Fruit fly (Drosophila melanogaster): ENCODE data around the gene CG1236.

The CG1236 gene

dm6 chr3R:5736305-5736869 lies at the start of gene CG1236, which contains the start of gene CG2100 (continued):
- TF ChIP-seq pum (GFP tag; optimal IDR thresholded peaks at IDR 0.05): peak; percentile 32
- TF ChIP-seq CG13424 (tag; optimal IDR thresholded peaks at IDR 0.05): peak; percentile 88
- TF ChIP-seq CG42726 (GFP tag; IDR thresholded peaks at IDR 0.05; ENCODE audit: partially characterized antibody): no peak
- TF ChIP-seq kay (GFP tag; optimal IDR thresholded peaks at IDR 0.05): peak; percentile 24
- peak; percentile 81 for TF ChIP-seq E2f1 (GFP tag; IDR thresholded peaks at IDR 0.05)
- TF ChIP-seq ssp (GFP tag; IDR thresholded peaks at IDR 0.05): peak; percentile 71
- no peak for TF ChIP-seq p53 (GFP tag; optimal IDR thresholded peaks at IDR 0.05)
- TF ChIP-seq repo (GFP tag; optimal IDR thresholded peaks at IDR 0.05): peak; percentile 12
- TF ChIP-seq ci (GFP tag; IDR thresholded peaks at IDR 0.05): no peak; the same call in 2 of the 3 replicates
- TF ChIP-seq CG12659 (GFP tag; optimal IDR thresholded peaks at IDR 0.05): peak; percentile 93
- peak; percentile 87 for TF ChIP-seq fd96Cb (tag; optimal IDR thresholded peaks at IDR 0.05)
- TF ChIP-seq esg (GFP tag; conservative IDR thresholded peaks at IDR 0.05): peak; percentile 80
- peak; percentile 76 for TF ChIP-seq sisA (GFP tag; IDR thresholded peaks at IDR 0.05)
- peak; percentile 73 for TF ChIP-seq Chrac-16 (GFP tag; optimal IDR thresholded peaks at IDR 0.05)
- no peak for TF ChIP-seq en (GFP tag; optimal IDR thresholded peaks at IDR 0.05)
- TF ChIP-seq gce (GFP tag; IDR thresholded peaks at IDR 0.05): 0 out of 3 replicates have a peak, but pooled peaks have one; percentile 33
- no peak for TF ChIP-seq vnd (GFP tag; IDR thresholded peaks at IDR 0.05; ENCODE audit: partially characterized antibody)
- TF ChIP-seq CG15601 (tag; optimal IDR thresholded peaks at IDR 0.05): peak; percentile 88
- peak; percentile 52; the same call in 1 of the 3 replicates for TF ChIP-seq CG11560 (tag; IDR thresholded peaks at IDR 0.05)
- TF ChIP-seq Nf-YB (GFP tag; optimal IDR thresholded peaks at IDR 0.05): peak; percentile 72
- TF ChIP-seq Meics (GFP tag; optimal IDR thresholded peaks at IDR 0.05): peak; percentile 85
- TF ChIP-seq slou (GFP tag; optimal IDR thresholded peaks at IDR 0.05): peak; percentile 40
- peak; percentile 19 for TF ChIP-seq Bdp1 (GFP tag; optimal IDR thresholded peaks at IDR 0.05)
- TF ChIP-seq psq (GFP tag; optimal IDR thresholded peaks at IDR 0.05): peak; percentile 27
- TF ChIP-seq CG4360 (GFP tag; IDR thresholded peaks at IDR 0.05): peak; percentile 14; the same call in 1 of the 2 replicates
- TF ChIP-seq CG7786 (GFP tag; optimal IDR thresholded peaks at IDR 0.05): no peak
- peak; percentile 75 for TF ChIP-seq sob (GFP tag; IDR thresholded peaks at IDR 0.05)
- TF ChIP-seq CG11723 (GFP tag; optimal IDR thresholded peaks at IDR 0.05): peak; percentile 76
- no peak for TF ChIP-seq hb (GFP tag; IDR thresholded peaks at IDR 0.05; ENCODE audit: partially characterized antibody)
- TF ChIP-seq D19A (tag; optimal IDR thresholded peaks at IDR 0.05): peak; percentile 86
- peak; percentile 63 for TF ChIP-seq CG12299 (tag; optimal IDR thresholded peaks at IDR 0.05)
- peak; percentile 38 to 49 for TF ChIP-seq Pdp1 (GFP tag; optimal IDR thresholded peaks at IDR 0.05)
- peak; percentile 82 for TF ChIP-seq tgo (GFP tag; IDR thresholded peaks at IDR 0.05)
- TF ChIP-seq tap (tag; optimal IDR thresholded peaks at IDR 0.05): peak; percentile 81
- no peak for TF ChIP-seq nerfin-2 (GFP tag; IDR thresholded peaks at IDR 0.05; ENCODE audit: partially characterized antibody)
- TF ChIP-seq Nf-YC (tag; optimal IDR thresholded peaks at IDR 0.05): peak; percentile 72
- TF ChIP-seq Dbx (GFP tag; IDR thresholded peaks at IDR 0.05): peak; percentile 78
- TF ChIP-seq CG6765 (GFP tag; optimal IDR thresholded peaks at IDR 0.05): peak; percentile 69
- peak; percentile 37 for TF ChIP-seq ftz-f1 (GFP tag; optimal IDR thresholded peaks at IDR 0.05)
- peak; percentile 65 for TF ChIP-seq CG4328 (GFP tag; optimal IDR thresholded peaks at IDR 0.05)
- peak; percentile 68 for TF ChIP-seq onecut (GFP tag; IDR thresholded peaks at IDR 0.05)
- TF ChIP-seq ken (GFP tag; IDR thresholded peaks at IDR 0.05): 0 out of 3 replicates have a peak, but pooled peaks have one; percentile 53
- no peak for TF ChIP-seq Lpt (GFP tag; optimal IDR thresholded peaks at IDR 0.05)
- TF ChIP-seq tll (GFP tag; optimal IDR thresholded peaks at IDR 0.05): peak in 1 of 2 experiments; percentile 32
- TF ChIP-seq Hsf (GFP tag; optimal IDR thresholded peaks at IDR 0.05): peak; percentile 60
- no peak for TF ChIP-seq prd (optimal IDR thresholded peaks at IDR 0.05)
- TF ChIP-seq prd (GFP tag; IDR thresholded peaks at IDR 0.05): peak; percentile 80; the same call in 2 of the 3 replicates
- TF ChIP-seq bigmax (GFP tag; optimal IDR thresholded peaks at IDR 0.05): no peak
- TF ChIP-seq CG6683 (GFP tag; optimal IDR thresholded peaks at IDR 0.05): peak; percentile 67
- peak; percentile 31 for TF ChIP-seq CG4707 (GFP tag; optimal IDR thresholded peaks at IDR 0.05)

All from whole organism, embryonic.